Worm (Caenorhabditis elegans) whole organism, mixed stage, embryonic: ENCODE measurements around the gene nac-2.

Source experiments
- lin-32 ChIP-seq: fragments of 200-800 bp; sonication (Bioruptor generic); optimal IDR thresholded peaks from 2 replicates; lab custom pipeline; 2018; ENCODE audit warnings: mild to moderate bottlenecking, missing genetic modification characterization, missing compliant biosample characterization
- lsy-2 ChIP-seq: fragments of 150-350 bp; optimal IDR thresholded peaks from 2 replicates; lab custom pipeline; 2014; ENCODE audit warnings: missing biosample characterization, missing genetic modification characterization
- nhr-12 ChIP-seq: fragments of 150-350 bp; optimal IDR thresholded peaks from 2 replicates; lab custom pipeline; 2014; ENCODE audit warnings: missing biosample characterization, missing genetic modification characterization
- nhr-2 ChIP-seq: fragments of 150-350 bp; optimal IDR thresholded peaks from 2 replicates; lab custom pipeline; 2014; ENCODE audit warnings: missing biosample characterization, missing genetic modification characterization
- nhr-237 ChIP-seq: fragments of 150-350 bp; optimal IDR thresholded peaks from 2 replicates; lab custom pipeline; 2014; ENCODE audit warnings: missing biosample characterization, missing genetic modification characterization
- nhr-28 ChIP-seq: fragments of 150-350 bp; optimal IDR thresholded peaks from 2 replicates; lab custom pipeline; 2014; ENCODE audit warnings: missing biosample characterization, missing genetic modification characterization
- snpc-4 ChIP-seq: fragments of 150-350 bp; optimal IDR thresholded peaks from 2 replicates; lab custom pipeline; 2014; ENCODE audit warnings: missing biosample characterization, missing genetic modification characterization
- tbx-8 ChIP-seq: fragments of 200-800 bp; sonication (Bioruptor generic); optimal IDR thresholded peaks from 2 replicates; lab custom pipeline; 2018; ENCODE audit warnings: mild to moderate bottlenecking, missing genetic modification characterization, moderate library complexity, missing compliant biosample characterization
- unc-62 ChIP-seq: fragments of 150-350 bp; optimal IDR thresholded peaks from 2 replicates; lab custom pipeline; 2014; ENCODE audit warnings: missing biosample characterization, missing genetic modification reagents, missing genetic modification characterization

ce11 chrIII:9071372-9071771 lies 28.3 kb upstream of the nac-2 start, which contains the start of gene lin-12:
- TF ChIP-seq snpc-4 (tag; lab: Kevin White, UChicago), result no peak
- no peak for TF ChIP-seq nhr-12 (tag; lab: Kevin White, UChicago)
- TF ChIP-seq lsy-2, result no peak
- no peak for TF ChIP-seq nhr-2 (tag; lab: Kevin White, UChicago)
- no peak for TF ChIP-seq lin-32
- TF ChIP-seq tbx-8, result no peak
- TF ChIP-seq nhr-237 (tag; lab: Kevin White, UChicago), result no peak
- TF ChIP-seq unc-62 (GFP tag; lab: Kevin White, UChicago), result no peak
- no peak for TF ChIP-seq nhr-28 (tag; lab: Kevin White, UChicago)
